Fruit fly (Drosophila melanogaster) S2 (cell line): ENCODE measurements around the gene CG34409.

Experiments used
- CG8478 ChIP-seq: fragments of >200 bp; optimal IDR thresholded peaks from 2 replicates; lab custom pipeline; 2018
- CTCF ChIP-seq, 2 experiments: fragments of >200 bp; optimal IDR thresholded peaks; 2 replicates each; lab custom pipeline; 2018

- TF ChIP-seq CTCF (optimal IDR thresholded peaks at IDR 0.05; lab: Kevin White, UChicago), result no peak
- TF ChIP-seq CG8478 (lab: Kevin White, UChicago), result no peak
Observed at dm6 chr3R:9762955-9763931, 17.1 kb upstream of the CG34409 start, which contains the start of the genes Snap24 and CG8478.
